Worm (Caenorhabditis elegans) whole organism, young adult: ENCODE measurements around the gene oma-1.

Source experiments
- C17E4.6 ChIP-seq: fragments of 200-800 bp; sonication (Bioruptor generic); IDR thresholded peaks from 2 replicates; pipeline ENCODE4 v1.3.6; 2022; ENCODE audit warnings: missing genetic modification reagents, missing genetic modification characterization, missing compliant biosample characterization
- F23B12.7 ChIP-seq: sonication (generic microtip); optimal IDR thresholded peaks from 2 replicates; lab custom pipeline; 2017; ENCODE audit warnings: missing genetic modification characterization, mild to moderate bottlenecking, missing compliant biosample characterization, antibody characterized with exemption, moderate library complexity; ENCODE audit not compliant: insufficient read depth
- F33H1.4 ChIP-seq: fragments of 200-800 bp; sonication (Bioruptor generic); IDR thresholded peaks from 2 replicates; pipeline ENCODE4 v1.3.6; 2022; ENCODE audit warnings: missing genetic modification reagents, missing genetic modification characterization, missing compliant biosample characterization
- F49E8.2 ChIP-seq: sonication (generic microtip); optimal IDR thresholded peaks from 3 replicates; lab custom pipeline; 2017; ENCODE audit warnings: missing genetic modification characterization, mild to moderate bottlenecking, missing compliant biosample characterization, antibody characterized with exemption, moderate library complexity; ENCODE audit not compliant: insufficient read depth
- Y53F4B.3 ChIP-seq: fragments of 200-800 bp; sonication (Bioruptor generic); IDR thresholded peaks from 2 replicates; pipeline ENCODE4 v1.3.6; 2022; ENCODE audit warnings: missing genetic modification reagents, missing genetic modification characterization, missing compliant biosample characterization
- Y95B8A.8 ChIP-seq: fragments of 200-800 bp; sonication (Bioruptor generic); IDR thresholded peaks from 2 replicates; pipeline ENCODE4 v1.3.6; 2022; ENCODE audit warnings: missing genetic modification reagents, missing genetic modification characterization, missing compliant biosample characterization
- akir-1 ChIP-seq: fragments of 200-800 bp; sonication (Bioruptor generic); optimal IDR thresholded peaks from 2 replicates; lab custom pipeline; 2018; ENCODE audit warnings: mild to moderate bottlenecking, missing genetic modification characterization, moderate library complexity, missing compliant biosample characterization
- ama-1 ChIP-seq, 3 experiments: fragments of 150-350 bp in 1 of 3; sonication (generic microtip) in 2 of 3; optimal IDR thresholded peaks; 2 replicates each; lab custom pipeline; 2014 to 2018; ENCODE audit warnings: missing biosample characterization in 2 of 3, missing genetic modification characterization in 2 of 3, missing genetic modification reagents in 2 of 3
- aptf-2 ChIP-seq: fragments of 200-800 bp; sonication (Bioruptor generic); conservative IDR thresholded peaks from 2 replicates; pipeline ENCODE4 v1.3.6; 2022; ENCODE audit warnings: missing genetic modification reagents, missing genetic modification characterization, missing compliant biosample characterization
- atf-7 ChIP-seq: sonication (generic microtip); optimal IDR thresholded peaks from 2 replicates; lab custom pipeline; 2017; ENCODE audit warnings: mild to moderate bottlenecking, missing genetic modification characterization, missing compliant biosample characterization
- cebp-1 ChIP-seq, 2 experiments: fragments of 200-800 bp in 1 of 2; sonication (Bioruptor generic) in 1 of 2; sonication (generic microtip) in 1 of 2; IDR thresholded peaks in 1 of 2; optimal IDR thresholded peaks in 1 of 2; 2 replicates each; pipeline versions ENCODE4 v1.3.6 to Lab custom; 2017 to 2022; ENCODE audit warnings: missing compliant biosample characterization in 2 of 2, missing genetic modification characterization in 2 of 2, mild to moderate bottlenecking in 1 of 2, missing genetic modification reagents in 1 of 2, moderate library complexity in 1 of 2
- ceh-40 ChIP-seq: fragments of 200-800 bp; sonication (Bioruptor generic); IDR thresholded peaks from 2 replicates; pipeline ENCODE4 v1.3.6; 2022; ENCODE audit warnings: missing genetic modification characterization, missing compliant biosample characterization
- ceh-58 ChIP-seq: fragments of 200-800 bp; sonication (Bioruptor generic); IDR thresholded peaks from 2 replicates; pipeline ENCODE4 v1.3.6; 2022; ENCODE audit warnings: missing genetic modification characterization, missing compliant biosample characterization
- ceh-91 ChIP-seq: fragments of 200-800 bp; sonication (Bioruptor generic); IDR thresholded peaks from 2 replicates; pipeline ENCODE4 v1.3.6; 2022; ENCODE audit warnings: missing genetic modification reagents, missing genetic modification characterization, missing compliant biosample characterization
- chd-7 ChIP-seq: sonication (generic microtip); optimal IDR thresholded peaks from 2 replicates; lab custom pipeline; 2016; ENCODE audit warnings: mild to moderate bottlenecking, missing genetic modification characterization, moderate library complexity, missing compliant biosample characterization
- dpl-1 ChIP-seq: fragments of 150-350 bp; optimal IDR thresholded peaks from 2 replicates; lab custom pipeline; 2014; ENCODE audit warnings: missing biosample characterization, missing genetic modification reagents, missing genetic modification characterization
- fkh-3 ChIP-seq: sonication (generic microtip); optimal IDR thresholded peaks from 2 replicates; lab custom pipeline; 2016; ENCODE audit warnings: mild to moderate bottlenecking, missing genetic modification characterization, missing compliant biosample characterization
- hlh-12 ChIP-seq: sonication (generic microtip); optimal IDR thresholded peaks from 2 replicates; lab custom pipeline; 2016; ENCODE audit warnings: missing genetic modification characterization, missing compliant biosample characterization
- lin-35 ChIP-seq, 3 experiments: fragments of 150-350 bp in 2 of 3; sonication (generic microtip) in 1 of 3; optimal IDR thresholded peaks; 2 replicates each; lab custom pipeline; 2014 to 2018; ENCODE audit warnings: missing biosample characterization in 3 of 3, missing genetic modification characterization in 3 of 3, missing genetic modification reagents in 3 of 3
- lir-1 ChIP-seq: fragments of 200-800 bp; sonication (Bioruptor generic); conservative IDR thresholded peaks from 2 replicates; pipeline ENCODE4 v1.3.6; 2022; ENCODE audit warnings: missing genetic modification reagents, missing genetic modification characterization, missing compliant biosample characterization
- lsl-1 ChIP-seq: fragments of 200-800 bp; sonication (Bioruptor generic); optimal IDR thresholded peaks from 2 replicates; lab custom pipeline; 2018; ENCODE audit warnings: mild to moderate bottlenecking, missing genetic modification characterization, moderate library complexity, missing compliant biosample characterization
- madf-10 ChIP-seq: sonication (generic microtip); optimal IDR thresholded peaks from 2 replicates; lab custom pipeline; 2016; ENCODE audit warnings: mild to moderate bottlenecking, missing genetic modification characterization, missing compliant biosample characterization
- madf-3 ChIP-seq: fragments of 200-800 bp; sonication (Bioruptor generic); IDR thresholded peaks from 2 replicates; pipeline ENCODE4 v1.3.6; 2022; ENCODE audit warnings: missing genetic modification reagents, missing genetic modification characterization, missing compliant biosample characterization
- mcd-1 ChIP-seq: fragments of 200-800 bp; sonication (Bioruptor generic); IDR thresholded peaks from 2 replicates; pipeline ENCODE4 v1.3.6; 2022; ENCODE audit warnings: missing genetic modification reagents, missing genetic modification characterization, missing compliant biosample characterization
- nhr-179 ChIP-seq: sonication (generic microtip); optimal IDR thresholded peaks from 2 replicates; lab custom pipeline; 2016; ENCODE audit warnings: mild to moderate bottlenecking, missing genetic modification characterization, missing compliant biosample characterization
- pha-4 ChIP-seq: fragments of 150-350 bp; sonication (generic microtip); optimal IDR thresholded peaks from 2 replicates; lab custom pipeline; 2014; ENCODE audit warnings: missing biosample characterization, missing genetic modification reagents, missing genetic modification characterization
- snpc-1.3 ChIP-seq: sonication (generic microtip); optimal IDR thresholded peaks from 2 replicates; lab custom pipeline; 2017; ENCODE audit warnings: missing genetic modification characterization, mild to moderate bottlenecking, missing compliant biosample characterization, antibody characterized with exemption, moderate library complexity, missing genotype, missing genetic modification reagents; ENCODE audit not compliant: insufficient read depth
- sptf-2 ChIP-seq: fragments of 200-800 bp; sonication (Bioruptor generic); optimal IDR thresholded peaks from 2 replicates; lab custom pipeline; 2018; ENCODE audit warnings: mild to moderate bottlenecking, missing genetic modification characterization, missing compliant biosample characterization
- unc-62 ChIP-seq: fragments of 150-350 bp; optimal IDR thresholded peaks from 2 replicates; lab custom pipeline; 2014; ENCODE audit warnings: missing biosample characterization, missing genetic modification reagents, missing genetic modification characterization
- ztf-18 ChIP-seq: sonication (generic microtip); optimal IDR thresholded peaks from 2 replicates; lab custom pipeline; 2016; ENCODE audit warnings: missing genotype, mild to moderate bottlenecking, missing genetic modification characterization, missing compliant biosample characterization
- ztf-26 ChIP-seq: sonication (generic microtip); optimal IDR thresholded peaks from 2 replicates; lab custom pipeline; 2017; ENCODE audit warnings: missing genetic modification characterization, missing compliant biosample characterization
- ztf-28 ChIP-seq: fragments of 200-800 bp; sonication (Bioruptor generic); IDR thresholded peaks from 2 replicates; pipeline ENCODE4 v1.3.6; 2022; ENCODE audit warnings: missing genetic modification reagents, missing genetic modification characterization, missing compliant biosample characterization
- ztf-3 ChIP-seq: fragments of 200-800 bp; sonication (Bioruptor generic); optimal IDR thresholded peaks from 2 replicates; lab custom pipeline; 2018; ENCODE audit warnings: mild to moderate bottlenecking, missing genetic modification characterization, missing compliant biosample characterization
- ztf-6 ChIP-seq: fragments of 200-800 bp; sonication (Bioruptor generic); IDR thresholded peaks from 2 replicates; pipeline ENCODE4 v1.3.6; 2022; ENCODE audit warnings: missing genetic modification reagents, missing genetic modification characterization, missing compliant biosample characterization

oma-1 gene

ce11 chrIV:8906164-8906563 lies 17.4 kb downstream of the oma-1 start, which contains the start of gene C27B7.6:
Gene C27B7.6, minus strand, starts transcription at chrIV:8906345.
- TF ChIP-seq pha-4 (tag; lab: Kevin White, UChicago) = no peak
- TF ChIP-seq sptf-2 (GFP tag; lab: Kevin White, UChicago) = no peak
- no peak for TF ChIP-seq C17E4.6
- TF ChIP-seq ztf-28 = no peak
- no peak for TF ChIP-seq mcd-1 (GFP tag; lab: Robert Waterston, UW)
- TF ChIP-seq F33H1.4 = no peak
- TF ChIP-seq madf-10 = no peak
- TF ChIP-seq ama-1 (optimal IDR thresholded peaks at IDR 0.05; lab: Kevin White, UChicago) = no peak
- TF ChIP-seq ama-1 (GFP tag; optimal IDR thresholded peaks at IDR 0.05; lab: Kevin White, UChicago) = no peak
- TF ChIP-seq ztf-6 (GFP tag; lab: Robert Waterston, UW) = no peak
- no peak for TF ChIP-seq lir-1
- TF ChIP-seq F23B12.7 (tag; lab: Kevin White, UChicago) = no peak
- TF ChIP-seq fkh-3 (tag; lab: Kevin White, UChicago) = no peak

- TF ChIP-seq cebp-1 (GFP tag; IDR thresholded peaks at IDR 0.05; lab: Robert Waterston, UW) (no peak), cebp-1 (tag; optimal IDR thresholded peaks at IDR 0.05; lab: Kevin White, UChicago) (no peak), Y53F4B.3 (no peak), ztf-18 (tag; lab: Kevin White, UChicago) (no peak), akir-1 (GFP tag; lab: Kevin White, UChicago) (no peak), ceh-91 (no peak), chd-7 (tag; lab: Kevin White, UChicago) (no peak), lin-35 (GFP tag; optimal IDR thresholded peaks at IDR 0.05; lab: Kevin White, UChicago) (no peak), F23B12.7 (tag; lab: Kevin White, UChicago) (no peak), ztf-26 (tag; lab: Kevin White, UChicago) (no peak), aptf-2 (GFP tag; lab: Robert Waterston, UW) (no peak), hlh-12 (tag; lab: Kevin White, UChicago) (no peak), ceh-40 (GFP tag; lab: Robert Waterston, UW) (no peak), madf-3 (no peak), Y95B8A.8 (GFP tag; lab: Robert Waterston, UW) (no peak), unc-62 (no peak), nhr-179 (tag; lab: Kevin White, UChicago) (no peak), mcd-1 (GFP tag; lab: Robert Waterston, UW) (no peak), snpc-1.3 (tag; lab: Kevin White, UChicago) (no peak), F49E8.2 (tag; lab: Kevin White, UChicago) (no peak)
Measured at ce11 chrIV:8906743-8907142, 18.0 kb downstream of the oma-1 start, which contains the start of gene C27B7.7. Gene C27B7.7, plus strand, starts transcription at chrIV:8907043.

ce11 chrIV:8914187-8914586 lies 25.4 kb downstream of the oma-1 start:
- TF ChIP-seq atf-7 (tag; lab: Kevin White, UChicago) (peak; percentile 88), lsl-1 (GFP tag; lab: Kevin White, UChicago) (no peak), ztf-3 (GFP tag; lab: Kevin White, UChicago) (no peak)

- no peak for TF ChIP-seq dpl-1 (GFP tag; lab: Kevin White, UChicago)
- 0 out of 2 replicates have a peak, but pooled peaks have one; percentile 31 for TF ChIP-seq ceh-58
- TF ChIP-seq, all 124 proteins: peak for 1
Measured at ce11 chrIV:8916010-8916409, 27.2 kb downstream of the oma-1 start, which contains the start of gene C27B7.9. Gene C27B7.9, minus strand, starts transcription at chrIV:8916110.
